1 fruit fly cellular context compared by ENCODE assay signal in genomic region chr3L:24073713-24074292, dm6.
TF ChIP-seq lines count a peak whose summit lies in the region.

Snap25 (plus strand) TSS chr3L:24074180.

TF ChIP-seq in whole organism, embryonic, 481 proteins besides CTCF, POLR2A, EP300 and RAD21 (continued from another document):
- peak; percentile 60 for TF ChIP-seq CG16813 (GFP tag; IDR thresholded peaks at IDR 0.05; lab: Robert Waterston, UW; ENCODE audit: partially characterized antibody)
- TF ChIP-seq CG31224 (GFP tag; IDR thresholded peaks at IDR 0.05; lab: Robert Waterston, UW) = no peak
- no peak for TF ChIP-seq bowl (GFP tag; IDR thresholded peaks at IDR 0.05; lab: Robert Waterston, UW)
- TF ChIP-seq CG7357 (GFP tag; IDR thresholded peaks at IDR 0.05; lab: Robert Waterston, UW) = peak; percentile 37; the same call in 1 of the 3 replicates
- no peak for TF ChIP-seq CG32772 (GFP tag; IDR thresholded peaks at IDR 0.05; lab: Robert Waterston, UW)
- TF ChIP-seq nmo (GFP tag; optimal IDR thresholded peaks at IDR 0.05; lab: Kevin White, UChicago) = no peak
- TF ChIP-seq bigmax (GFP tag; optimal IDR thresholded peaks at IDR 0.05; lab: Kevin White, UChicago) = no peak
- TF ChIP-seq vnd (GFP tag; IDR thresholded peaks at IDR 0.05; lab: Robert Waterston, UW; ENCODE audit: partially characterized antibody) = 0 out of 3 replicates have a peak, but pooled peaks have one; percentile 32
- no peak for TF ChIP-seq CG4282 (GFP tag; optimal IDR thresholded peaks at IDR 0.05; lab: Kevin White, UChicago)
- no peak for TF ChIP-seq oc (tag; optimal IDR thresholded peaks at IDR 0.05; lab: Kevin White, UChicago)
- TF ChIP-seq CG10565 (GFP tag; optimal IDR thresholded peaks at IDR 0.05; lab: Kevin White, UChicago) = no peak
- no peak for TF ChIP-seq CG6791 (GFP tag; IDR thresholded peaks at IDR 0.05; lab: Robert Waterston, UW; ENCODE audit: partially characterized antibody)
- no peak for TF ChIP-seq ara (GFP tag; IDR thresholded peaks at IDR 0.05; lab: Robert Waterston, UW)
- peak; percentile 86 for TF ChIP-seq CG30020 (tag; optimal IDR thresholded peaks at IDR 0.05; lab: Kevin White, UChicago)
- TF ChIP-seq mam (GFP tag; optimal IDR thresholded peaks at IDR 0.05; lab: Kevin White, UChicago) = no peak
- TF ChIP-seq CG9215 (GFP tag; IDR thresholded peaks at IDR 0.05; lab: Robert Waterston, UW) = no peak
- peak; percentile 90 for TF ChIP-seq ewg (GFP tag; optimal IDR thresholded peaks at IDR 0.05; lab: Kevin White, UChicago)
- no peak for TF ChIP-seq Ptx1 (GFP tag; IDR thresholded peaks at IDR 0.05; lab: Robert Waterston, UW)
- TF ChIP-seq CG17359 (tag; optimal IDR thresholded peaks at IDR 0.05; lab: Kevin White, UChicago) = no peak
- no peak for TF ChIP-seq CG10209 (GFP tag; optimal IDR thresholded peaks at IDR 0.05; lab: Kevin White, UChicago)
- TF ChIP-seq CG13296 (GFP tag; optimal IDR thresholded peaks at IDR 0.05; lab: Kevin White, UChicago) = no peak
- no peak for TF ChIP-seq lbe (GFP tag; optimal IDR thresholded peaks at IDR 0.05; lab: Kevin White, UChicago)
- no peak for TF ChIP-seq gsb-n (tag; optimal IDR thresholded peaks at IDR 0.05; lab: Kevin White, UChicago)
- peak; percentile 77 for TF ChIP-seq CG1024 (GFP tag; IDR thresholded peaks at IDR 0.05; lab: Robert Waterston, UW)
- no peak for TF ChIP-seq CG18619 (GFP tag; optimal IDR thresholded peaks at IDR 0.05; lab: Kevin White, UChicago)
- no peak for TF ChIP-seq CG17328 (GFP tag; IDR thresholded peaks at IDR 0.05; lab: Robert Waterston, UW)
- TF ChIP-seq CG10543 (GFP tag; optimal IDR thresholded peaks at IDR 0.05; lab: Kevin White, UChicago) = no peak
- 0 out of 3 replicates have a peak, but pooled peaks have one; percentile 38 for TF ChIP-seq CG7963 (GFP tag; IDR thresholded peaks at IDR 0.05; lab: Robert Waterston, UW; ENCODE audit: partially characterized antibody)
- TF ChIP-seq CG1603 (tag; optimal IDR thresholded peaks at IDR 0.05; lab: Kevin White, UChicago) = peak; percentile 55
